Worm (Caenorhabditis elegans): ENCODE results near the gene pup-2.

- TF ChIP-seq nhr-11 (tag; optimal IDR thresholded peaks at IDR 0.05), result no peak
- no peak for TF ChIP-seq sea-2 (GFP tag; optimal IDR thresholded peaks at IDR 0.05)
- TF ChIP-seq ceh-16 (tag; optimal IDR thresholded peaks at IDR 0.05), result no peak
- no peak for TF ChIP-seq nhr-23 (tag; optimal IDR thresholded peaks at IDR 0.05)
- TF ChIP-seq tbx-2 (tag; optimal IDR thresholded peaks at IDR 0.05), result no peak
These were observed 5.1 kb upstream of the pup-2 start for ce11 chrIII:5180588-5180987.
